Fruit fly (Drosophila melanogaster): ENCODE results near the gene natalisin.
A peak's percentile ranks its signal among the peaks of the same experiment; 100 is the strongest.

natalisin gene

DNA sequence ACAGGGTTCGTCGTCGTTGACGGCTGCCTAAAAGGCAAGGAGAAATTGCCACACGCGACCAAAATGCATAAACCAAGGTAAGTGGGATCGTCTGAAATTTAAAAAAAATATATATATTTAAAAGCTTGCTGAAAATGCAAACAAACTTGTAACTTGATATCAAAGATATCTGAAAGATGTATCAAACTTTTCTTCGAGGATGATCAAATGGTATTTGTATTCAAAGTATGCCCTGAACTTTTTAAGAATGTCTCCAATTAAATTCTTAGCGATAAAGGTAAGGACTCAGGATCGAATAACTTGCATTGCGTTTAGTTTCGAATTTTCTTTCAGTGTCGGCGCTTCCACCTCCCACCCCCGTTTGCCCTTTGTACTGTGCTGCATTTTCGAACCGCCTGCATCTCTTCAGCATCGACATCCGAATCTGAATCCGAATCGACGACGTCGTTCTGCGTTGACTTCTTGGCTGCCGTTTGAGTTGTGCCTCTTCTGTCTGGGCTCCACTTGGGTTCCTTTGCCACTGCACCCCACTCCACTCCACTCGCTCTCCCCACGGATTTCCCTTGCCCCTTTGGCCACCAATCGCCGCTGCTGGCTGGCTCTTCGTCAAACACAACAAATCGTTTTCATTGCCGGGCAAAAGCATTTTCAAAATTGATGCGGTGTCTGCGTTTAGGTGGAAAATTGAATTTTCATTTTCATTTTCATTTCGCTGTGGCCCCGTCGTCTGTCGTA lies 32.1 kb upstream of the natalisin start (continued):
- TF ChIP-seq CG11762 (GFP tag; optimal IDR thresholded peaks at IDR 0.05; ENCODE audit: insufficient read depth): no peak
- TF ChIP-seq svp (GFP tag): peak; percentile 73
- peak; percentile 40 for TF ChIP-seq Ets96B (tag; optimal IDR thresholded peaks at IDR 0.05)
- no peak for TF ChIP-seq Hr38 (GFP tag; optimal IDR thresholded peaks at IDR 0.05)
- no peak for TF ChIP-seq eg (GFP tag; IDR thresholded peaks at IDR 0.05)
- peak; percentile 21 for TF ChIP-seq pdm3 (GFP tag; optimal IDR thresholded peaks at IDR 0.05)
- TF ChIP-seq Eip93F (GFP tag; optimal IDR thresholded peaks at IDR 0.05): no peak
- peak; percentile 51 for TF ChIP-seq CG3919 (GFP tag; optimal IDR thresholded peaks at IDR 0.05)
- peak; percentile 26 for TF ChIP-seq CG9139 (GFP tag; optimal IDR thresholded peaks at IDR 0.05)
- peak; percentile 1 for TF ChIP-seq CG3032 (tag; optimal IDR thresholded peaks at IDR 0.05)
- TF ChIP-seq CG6808 (GFP tag; optimal IDR thresholded peaks at IDR 0.05): peak; percentile 26
- TF ChIP-seq CG15336 (GFP tag; IDR thresholded peaks at IDR 0.05): peak; percentile 49
- peak; percentile 43 for TF ChIP-seq Met (GFP tag; optimal IDR thresholded peaks at IDR 0.05)
- TF ChIP-seq Gug (GFP tag; IDR thresholded peaks at IDR 0.05): no peak
- peak; percentile 52; the same call in 2 of the 3 replicates for TF ChIP-seq CG8119 (GFP tag; IDR thresholded peaks at IDR 0.05)
- peak; percentile 52 for TF ChIP-seq esn (GFP tag; optimal IDR thresholded peaks at IDR 0.05)

DNA sequence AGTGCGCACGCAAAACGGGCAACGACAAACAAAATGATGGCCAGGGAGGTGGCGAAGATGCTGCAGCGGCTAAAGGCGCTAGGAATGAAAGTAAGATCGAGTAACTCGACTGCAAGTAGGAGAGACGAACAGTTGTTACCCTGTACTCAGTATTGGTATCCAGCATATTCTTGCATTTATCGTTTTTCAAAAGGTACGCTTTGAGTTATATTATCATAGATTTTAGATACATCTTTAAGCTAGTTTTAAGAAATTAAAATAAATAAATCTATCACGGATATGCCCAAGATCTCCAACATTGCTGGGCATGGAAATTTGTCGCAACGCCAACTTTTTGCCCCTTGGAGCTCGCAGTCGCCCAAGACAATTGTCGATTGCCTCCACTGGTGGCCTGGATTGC lies 30.6 kb upstream of the natalisin start:
- TF ChIP-seq achi (GFP tag; optimal IDR thresholded peaks at IDR 0.05): peak; percentile 82
- peak; percentile 77 for TF ChIP-seq Gug (GFP tag; IDR thresholded peaks at IDR 0.05)
- TF ChIP-seq OdsH (GFP tag; optimal IDR thresholded peaks at IDR 0.05): peak; percentile 82
- peak; percentile 73 for TF ChIP-seq Lpt (GFP tag; optimal IDR thresholded peaks at IDR 0.05)
- TF ChIP-seq dsx (GFP tag; optimal IDR thresholded peaks at IDR 0.05; ENCODE audit: poor library complexity, severe bottlenecking): peak; percentile 80
- TF ChIP-seq Blimp-1 (GFP tag; optimal IDR thresholded peaks at IDR 0.05): peak; percentile 43
- peak; percentile 44 for TF ChIP-seq Smox (GFP tag; optimal IDR thresholded peaks at IDR 0.05)
- TF ChIP-seq CG8319 (GFP tag; optimal IDR thresholded peaks at IDR 0.05): peak; percentile 49
- peak; percentile 69 for TF ChIP-seq net (GFP tag; optimal IDR thresholded peaks at IDR 0.05)
- TF ChIP-seq fd85E (GFP tag; optimal IDR thresholded peaks at IDR 0.05): no peak
- TF ChIP-seq salr (GFP tag; optimal IDR thresholded peaks at IDR 0.05): peak; percentile 63 to 78
- TF ChIP-seq CG31627 (GFP tag; optimal IDR thresholded peaks at IDR 0.05): peak; percentile 66
- TF ChIP-seq CG32006 (GFP tag; optimal IDR thresholded peaks at IDR 0.05): peak; percentile 86
- TF ChIP-seq Eip93F (GFP tag; optimal IDR thresholded peaks at IDR 0.05): no peak
- TF ChIP-seq Hr39 (GFP tag; optimal IDR thresholded peaks at IDR 0.05): peak; percentile 62
- TF ChIP-seq Met (GFP tag; optimal IDR thresholded peaks at IDR 0.05): peak; percentile 58
- TF ChIP-seq topi (GFP tag; optimal IDR thresholded peaks at IDR 0.05): peak; percentile 70
- TF ChIP-seq CG11902 (GFP tag; optimal IDR thresholded peaks at IDR 0.05): peak; percentile 32
- peak; percentile 86 for TF ChIP-seq CG10669 (GFP tag; optimal IDR thresholded peaks at IDR 0.05)
- TF ChIP-seq CG6163 (GFP tag; IDR thresholded peaks at IDR 0.05): peak; percentile 88
- TF ChIP-seq fd59A (GFP tag; optimal IDR thresholded peaks at IDR 0.05): peak; percentile 76
- peak; percentile 81 for TF ChIP-seq Sox14 (GFP tag; optimal IDR thresholded peaks at IDR 0.05)
- no peak for TF ChIP-seq CG6854 (GFP tag; optimal IDR thresholded peaks at IDR 0.05)
- TF ChIP-seq CG15336 (GFP tag; IDR thresholded peaks at IDR 0.05): peak; percentile 80
- TF ChIP-seq Hr4 (GFP tag; optimal IDR thresholded peaks at IDR 0.05): peak; percentile 74
- peak; percentile 84 for TF ChIP-seq CG8119 (GFP tag; IDR thresholded peaks at IDR 0.05)
- peak; percentile 82 for TF ChIP-seq pdm3 (GFP tag; optimal IDR thresholded peaks at IDR 0.05)
- TF ChIP-seq Sox102F (GFP tag; optimal IDR thresholded peaks at IDR 0.05): peak; percentile 51
- TF ChIP-seq CG3032 (tag; optimal IDR thresholded peaks at IDR 0.05): peak; percentile 86
- TF ChIP-seq Ets21C (GFP tag; optimal IDR thresholded peaks at IDR 0.05): peak; percentile 5
- TF ChIP-seq Ets96B (tag; optimal IDR thresholded peaks at IDR 0.05): peak; percentile 88
- peak; percentile 68 for TF ChIP-seq CG7368 (GFP tag; optimal IDR thresholded peaks at IDR 0.05)
- TF ChIP-seq acj6 (GFP tag; optimal IDR thresholded peaks at IDR 0.05): peak; percentile 81
- TF ChIP-seq CG1621 (tag; optimal IDR thresholded peaks at IDR 0.05): peak; percentile 80
- peak; percentile 88 for TF ChIP-seq CG6808 (GFP tag; optimal IDR thresholded peaks at IDR 0.05)
- peak; percentile 86 for TF ChIP-seq Eip75B (GFP tag; optimal IDR thresholded peaks at IDR 0.05)
- TF ChIP-seq fkh (GFP tag; optimal IDR thresholded peaks at IDR 0.05): no peak
- TF ChIP-seq CG9139 (GFP tag; optimal IDR thresholded peaks at IDR 0.05): peak; percentile 68
- peak; percentile 95 for TF ChIP-seq Eip78C (GFP tag)
- TF ChIP-seq Hr38 (GFP tag; optimal IDR thresholded peaks at IDR 0.05): no peak
- TF ChIP-seq CG4318 (GFP tag; optimal IDR thresholded peaks at IDR 0.05): peak; percentile 65
- peak; percentile 74 for TF ChIP-seq CG11762 (GFP tag; optimal IDR thresholded peaks at IDR 0.05; ENCODE audit: insufficient read depth)
- peak; percentile 69 for TF ChIP-seq CG11294 (GFP tag; IDR thresholded peaks at IDR 0.05)
